Worm (Caenorhabditis elegans): ENCODE measurements around the gene ins-22.

ce11 chrIII:9986827-9987429 lies 39.2 kb upstream of the ins-22 start, which contains the start of gene C05B5.12:
- TF ChIP-seq pag-3 (tag; optimal IDR thresholded peaks at IDR 0.05; ENCODE audit: borderline replicate concordance, insufficient read depth) (no peak), nhr-76 (tag; optimal IDR thresholded peaks at IDR 0.05) (no peak), elt-3 (tag; optimal IDR thresholded peaks at IDR 0.05) (no peak), nhr-12 (tag; optimal IDR thresholded peaks at IDR 0.05) (no peak), ama-1 (optimal IDR thresholded peaks at IDR 0.05) (no peak), nhr-11 (tag; optimal IDR thresholded peaks at IDR 0.05) (no peak)

Data from whole organism, L1 larva.